Worm (Caenorhabditis elegans) whole organism, early embryonic: Measurements from ENCODE around the gene asp-4.

Experiments used
- B0310.2 ChIP-seq: sonication (generic microtip); optimal IDR thresholded peaks from 2 replicates; lab custom pipeline; 2016; ENCODE audit warnings: mild to moderate bottlenecking, missing genetic modification characterization, missing compliant biosample characterization
- F13C5.2 ChIP-seq: sonication (generic microtip); optimal IDR thresholded peaks from 2 replicates; lab custom pipeline; 2017; ENCODE audit warnings: mild to moderate bottlenecking, missing genetic modification characterization, inconsistent platforms, missing compliant biosample characterization
- ama-1 ChIP-seq: fragments of 150-350 bp; optimal IDR thresholded peaks from 2 replicates; lab custom pipeline; 2014
- ceh-13 ChIP-seq: fragments of 200-800 bp; sonication (Bioruptor generic); optimal IDR thresholded peaks from 2 replicates; lab custom pipeline; 2018; ENCODE audit warnings: mild to moderate bottlenecking, missing genetic modification characterization, missing compliant biosample characterization
- ceh-36 ChIP-seq: sonication (generic microtip); optimal IDR thresholded peaks from 2 replicates; lab custom pipeline; 2016; ENCODE audit warnings: missing genetic modification characterization, inconsistent platforms, missing compliant biosample characterization
- ets-7 ChIP-seq: sonication (generic microtip); optimal IDR thresholded peaks from 2 replicates; lab custom pipeline; 2016; ENCODE audit warnings: missing genotype, missing genetic modification characterization, missing compliant biosample characterization
- flt-1 ChIP-seq: fragments of 200-800 bp; sonication (Bioruptor generic); IDR thresholded peaks from 2 replicates; pipeline ENCODE4 v1.3.6; 2022; ENCODE audit warnings: missing genetic modification characterization, missing compliant biosample characterization
- hmbx-1 ChIP-seq: sonication (generic microtip); optimal IDR thresholded peaks from 2 replicates; lab custom pipeline; 2016; ENCODE audit warnings: mild to moderate bottlenecking, missing genetic modification characterization, missing compliant biosample characterization
- hmg-4 ChIP-seq: fragments of 200-800 bp; sonication (Bioruptor generic); optimal IDR thresholded peaks from 2 replicates; lab custom pipeline; 2018; ENCODE audit warnings: mild to moderate bottlenecking, missing genetic modification characterization, missing compliant biosample characterization
- tbx-11 ChIP-seq: fragments of 200-800 bp; sonication (Bioruptor generic); IDR thresholded peaks from 2 replicates; pipeline ENCODE4 v1.3.6; 2022; ENCODE audit warnings: missing genetic modification characterization, missing compliant biosample characterization
- tbx-37 ChIP-seq: fragments of 200-800 bp; sonication (Bioruptor generic); conservative IDR thresholded peaks from 2 replicates; pipeline ENCODE4 v1.3.6; 2022; ENCODE audit warnings: missing genetic modification reagents, missing genetic modification characterization, missing compliant biosample characterization
- tra-4 ChIP-seq: sonication (generic microtip); optimal IDR thresholded peaks from 2 replicates; lab custom pipeline; 2017; ENCODE audit warnings: missing genetic modification characterization, missing compliant biosample characterization

DNA sequence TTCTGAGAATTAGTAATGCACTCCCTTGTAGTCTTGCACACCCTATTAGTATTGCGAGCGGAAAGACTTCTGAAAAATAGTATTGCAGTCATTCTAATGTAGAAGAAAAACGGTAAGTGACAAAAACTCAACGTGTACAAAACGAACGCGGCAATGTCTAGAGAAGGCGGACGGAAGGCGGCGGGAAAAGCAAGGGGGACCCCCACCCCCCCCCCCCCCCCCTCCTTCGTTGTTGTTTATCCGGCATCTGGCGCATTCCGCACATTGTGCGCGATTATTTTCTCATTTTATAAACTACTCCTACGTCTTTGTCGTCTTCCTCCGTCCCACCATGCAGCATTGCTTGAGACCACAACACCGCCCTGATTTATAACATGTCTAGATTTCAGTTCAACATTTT is 18.9 kb downstream of the asp-4 start:
- no peak for TF ChIP-seq ceh-36 (tag; lab: Kevin White, UChicago)
- TF ChIP-seq ama-1 (lab: Kevin White, UChicago) = no peak
- no peak for TF ChIP-seq ceh-13 (GFP tag; lab: Kevin White, UChicago)
- no peak for TF ChIP-seq F13C5.2
- no peak for TF ChIP-seq hmg-4
- TF ChIP-seq hmbx-1 = no peak
- no peak for TF ChIP-seq tbx-11 (GFP tag; lab: Robert Waterston, UW)
- no peak for TF ChIP-seq flt-1 (GFP tag; lab: Robert Waterston, UW)
- TF ChIP-seq ets-7 = no peak
- TF ChIP-seq tbx-37 (GFP tag; lab: Robert Waterston, UW) = no peak
- TF ChIP-seq tra-4 (tag; lab: Kevin White, UChicago) = no peak
- no peak for TF ChIP-seq B0310.2 (tag; lab: Kevin White, UChicago)
